Worm (Caenorhabditis elegans) whole organism, L4 larva: Measurements from ENCODE around the gene R10E11.6.

Source experiments
- F37D6.2 ChIP-seq: sonication (generic microtip); optimal IDR thresholded peaks from 2 replicates; lab custom pipeline; 2016; ENCODE audit warnings: mild to moderate bottlenecking, missing genetic modification characterization, missing compliant biosample characterization
- F49E8.2 ChIP-seq: sonication (generic microtip); optimal IDR thresholded peaks from 2 replicates; lab custom pipeline; 2016; ENCODE audit warnings: missing compliant biosample characterization, mild to moderate bottlenecking, missing genetic modification characterization, borderline replicate concordance
- Y105C5A.15 ChIP-seq: fragments of 200-800 bp; sonication (Bioruptor generic); IDR thresholded peaks from 2 replicates; pipeline ENCODE4 v1.3.6; 2022; ENCODE audit warnings: missing genetic modification characterization, missing compliant biosample characterization
- Y48G9A.11 ChIP-seq: fragments of 200-800 bp; sonication (Bioruptor generic); IDR thresholded peaks from 2 replicates; pipeline ENCODE4 v1.3.6; 2022; ENCODE audit warnings: missing genetic modification reagents, missing genetic modification characterization, missing compliant biosample characterization
- Y5F2A.4 ChIP-seq: fragments of 200-800 bp; sonication (Bioruptor generic); optimal IDR thresholded peaks from 2 replicates; lab custom pipeline; 2018; ENCODE audit warnings: mild to moderate bottlenecking, missing genetic modification characterization, missing compliant biosample characterization
- ZK546.5 ChIP-seq, 2 experiments: sonication (generic microtip); optimal IDR thresholded peaks; 2 replicates each; lab custom pipeline; 2017; ENCODE audit warnings: missing biosample characterization in 2 of 2, missing genetic modification characterization in 2 of 2
- aha-1 ChIP-seq: fragments of 150-350 bp; peaks from one replicate; lab custom pipeline; 2014; ENCODE audit warnings: missing biosample characterization, missing genetic modification characterization
- ama-1 ChIP-seq: fragments of 150-350 bp; optimal IDR thresholded peaks from 2 replicates; lab custom pipeline; 2014; ENCODE audit warnings: inconsistent platforms, mixed read lengths
- attf-4 ChIP-seq: sonication (generic microtip); optimal IDR thresholded peaks from 3 replicates; lab custom pipeline; 2017; ENCODE audit warnings: missing biosample characterization, missing genetic modification characterization
- ceh-28 ChIP-seq: fragments of 150-350 bp; optimal IDR thresholded peaks from 2 replicates; lab custom pipeline; 2014; ENCODE audit warnings: missing biosample characterization, missing genetic modification reagents, missing genetic modification characterization
- cey-2 ChIP-seq: sonication (generic microtip); optimal IDR thresholded peaks from 3 replicates; lab custom pipeline; 2017; ENCODE audit warnings: missing genetic modification characterization, mild to moderate bottlenecking, missing compliant biosample characterization, antibody characterized with exemption, borderline replicate concordance; ENCODE audit not compliant: insufficient read depth
- daf-16 ChIP-seq, 3 experiments: sonication (generic microtip); optimal IDR thresholded peaks; 2 replicates each; lab custom pipeline; 2016 to 2017; ENCODE audit warnings: missing genetic modification characterization in 3 of 3, missing genetic modification reagents in 3 of 3, mild to moderate bottlenecking in 2 of 3, missing compliant biosample characterization in 2 of 3, missing biosample characterization in 1 of 3, moderate library complexity in 1 of 3
- daf-19 ChIP-seq: fragments of 200-800 bp; sonication (Bioruptor generic); conservative IDR thresholded peaks from 2 replicates; pipeline ENCODE4 v1.3.6; 2022; ENCODE audit warnings: missing genetic modification characterization, missing compliant biosample characterization
- dmd-6 ChIP-seq: fragments of 200-800 bp; sonication (Bioruptor generic); IDR thresholded peaks from 2 replicates; pipeline ENCODE4 v1.3.6; 2022; ENCODE audit warnings: missing genetic modification reagents, missing genetic modification characterization, missing compliant biosample characterization
- dpl-1 ChIP-seq: fragments of 150-350 bp; optimal IDR thresholded peaks from 2 replicates; lab custom pipeline; 2014; ENCODE audit warnings: missing biosample characterization, missing genetic modification reagents, missing genetic modification characterization
- dve-1 ChIP-seq: sonication (generic microtip); optimal IDR thresholded peaks from 2 replicates; lab custom pipeline; 2017; ENCODE audit warnings: antibody characterized with exemption, mild to moderate bottlenecking, missing genetic modification characterization, missing compliant biosample characterization; ENCODE audit not compliant: insufficient read depth
- hmg-1.1 ChIP-seq: fragments of 200-800 bp; sonication (Bioruptor generic); IDR thresholded peaks from 2 replicates; pipeline ENCODE4 v1.3.6; 2022; ENCODE audit warnings: missing genetic modification reagents, missing genetic modification characterization, missing compliant biosample characterization
- lim-7 ChIP-seq: fragments of 200-800 bp; sonication (Bioruptor generic); IDR thresholded peaks from 2 replicates; pipeline ENCODE4 v1.3.6; 2022; ENCODE audit warnings: missing genetic modification characterization, missing compliant biosample characterization
- lin-1 ChIP-seq: fragments of 200-800 bp; sonication (Bioruptor generic); IDR thresholded peaks from 2 replicates; pipeline ENCODE4 v1.3.6; 2022; ENCODE audit warnings: missing genetic modification reagents, missing genetic modification characterization, missing compliant biosample characterization
- lin-13 ChIP-seq: fragments of 150-350 bp; optimal IDR thresholded peaks from 2 replicates; lab custom pipeline; 2014; ENCODE audit warnings: missing biosample characterization, missing genetic modification reagents, missing genetic modification characterization
- lin-38 ChIP-seq: fragments of 200-800 bp; sonication (Bioruptor generic); IDR thresholded peaks from 2 replicates; pipeline ENCODE4 v1.3.6; 2022; ENCODE audit warnings: missing genetic modification reagents, missing genetic modification characterization, missing compliant biosample characterization
- lsy-2 ChIP-seq, 2 experiments: fragments of 150-350 bp in 1 of 2; sonication (generic microtip) in 1 of 2; optimal IDR thresholded peaks; 2 replicates each; lab custom pipeline; 2014 to 2017; ENCODE audit warnings: missing biosample characterization in 2 of 2, missing genetic modification characterization in 2 of 2
- madf-9 ChIP-seq: fragments of 200-800 bp; sonication (Bioruptor generic); conservative IDR thresholded peaks from 2 replicates; pipeline ENCODE4 v1.3.6; 2022; ENCODE audit warnings: missing genetic modification reagents, missing genetic modification characterization, missing compliant biosample characterization
- mes-2 ChIP-seq: sonication (generic microtip); optimal IDR thresholded peaks from 2 replicates; lab custom pipeline; 2016; ENCODE audit warnings: missing genotype, mild to moderate bottlenecking, missing genetic modification characterization, missing compliant biosample characterization; ENCODE audit not compliant: poor library complexity, severe bottlenecking
- nhr-10 ChIP-seq: fragments of 150-350 bp; optimal IDR thresholded peaks from 2 replicates; lab custom pipeline; 2014; ENCODE audit warnings: missing biosample characterization, missing genetic modification characterization
- nhr-28 ChIP-seq: fragments of 150-350 bp; optimal IDR thresholded peaks from 2 replicates; lab custom pipeline; 2014; ENCODE audit warnings: missing biosample characterization, missing genetic modification characterization
- nhr-41 ChIP-seq: fragments of 200-800 bp; sonication (Bioruptor generic); IDR thresholded peaks from 2 replicates; pipeline ENCODE4 v1.3.6; 2022; ENCODE audit warnings: missing genetic modification reagents, missing genetic modification characterization, missing compliant biosample characterization
- nhr-6 ChIP-seq: fragments of 150-350 bp; optimal IDR thresholded peaks from 2 replicates; lab custom pipeline; 2014; ENCODE audit warnings: missing biosample characterization, missing genetic modification characterization
- pqm-1 ChIP-seq: sonication (generic microtip); optimal IDR thresholded peaks from 2 replicates; lab custom pipeline; 2017; ENCODE audit warnings: missing biosample characterization, missing genetic modification characterization
- snpc-1.2 ChIP-seq: fragments of 200-800 bp; sonication (Bioruptor generic); IDR thresholded peaks from 2 replicates; pipeline ENCODE4 v1.3.6; 2022; ENCODE audit warnings: missing genetic modification reagents, missing genetic modification characterization, missing compliant biosample characterization
- snpc-4 ChIP-seq: fragments of 150-350 bp; optimal IDR thresholded peaks from 2 replicates; lab custom pipeline; 2014; ENCODE audit warnings: missing biosample characterization, missing genetic modification characterization
- unc-130 ChIP-seq: sonication (generic microtip); optimal IDR thresholded peaks from 2 replicates; lab custom pipeline; 2016; ENCODE audit warnings: missing genetic modification reagents, missing genetic modification characterization, missing compliant biosample characterization
- unc-39 ChIP-seq: sonication (generic microtip); optimal IDR thresholded peaks from 2 replicates; lab custom pipeline; 2017; ENCODE audit warnings: missing biosample characterization, missing genetic modification characterization
- unc-62 ChIP-seq, 3 experiments: fragments of 150-350 bp in 1 of 3; sonication (generic microtip); optimal IDR thresholded peaks in 2 of 3; peaks in 1 of 3; 1 replicate in 1 of 3; 2 replicates in 2 of 3; lab custom pipeline; 2014 to 2017; ENCODE audit warnings: missing biosample characterization in 3 of 3, missing genetic modification characterization in 3 of 3, missing genetic modification reagents in 3 of 3, missing genotype in 1 of 3
- zag-1 ChIP-seq: fragments of 150-350 bp; optimal IDR thresholded peaks from 2 replicates; lab custom pipeline; 2014; ENCODE audit warnings: missing biosample characterization, missing genetic modification characterization
- zip-11 ChIP-seq: fragments of 200-800 bp; sonication (Bioruptor generic); IDR thresholded peaks from 2 replicates; pipeline ENCODE4 v1.3.6; 2022; ENCODE audit warnings: missing genetic modification characterization, missing compliant biosample characterization
- zip-2 ChIP-seq: fragments of 150-350 bp; optimal IDR thresholded peaks from 2 replicates; lab custom pipeline; 2014; ENCODE audit warnings: missing biosample characterization, missing genetic modification characterization

R10E11.6 gene

ce11 chrIII:9786776-9787175 lies 4.0 kb downstream of the R10E11.6 start (continued):
- TF ChIP-seq pqm-1 (tag; lab: Kevin White, UChicago) = peak; percentile 88
- TF ChIP-seq snpc-1.2 (GFP tag; lab: Robert Waterston, UW) = no peak
- no peak for TF ChIP-seq F49E8.2
- no peak for TF ChIP-seq lin-13 (GFP tag; lab: Kevin White, UChicago)
- peak; percentile 54 for TF ChIP-seq dve-1
- no peak for TF ChIP-seq zip-11 (GFP tag; lab: Robert Waterston, UW)
- no peak for TF ChIP-seq attf-4 (tag; lab: Kevin White, UChicago)

ce11 chrIII:9789083-9789482 lies 6.3 kb downstream of the R10E11.6 start:
- no peak for TF ChIP-seq lin-13 (GFP tag; lab: Kevin White, UChicago)
- no peak for TF ChIP-seq zag-1 (tag; lab: Kevin White, UChicago)
- TF ChIP-seq nhr-10 (tag; lab: Kevin White, UChicago) = no peak
- TF ChIP-seq lsy-2 (tag; optimal IDR thresholded peaks at IDR 0.05; lab: Kevin White, UChicago) = no peak

- TF ChIP-seq madf-9 (GFP tag; lab: Robert Waterston, UW) (no peak), daf-19 (GFP tag; lab: Robert Waterston, UW) (no peak), Y105C5A.15 (GFP tag; lab: Robert Waterston, UW) (no peak), snpc-1.2 (GFP tag; lab: Robert Waterston, UW) (no peak), ama-1 (lab: Kevin White, UChicago) (no peak), lin-1 (no peak)
Observed at ce11 chrIII:9789607-9790073, 6.8 kb downstream of the R10E11.6 start, which contains the start of gene R10E11.5. Gene R10E11.5 (minus strand): TSS chrIII:9789657.

ce11 chrIII:9793592-9794417 lies 11.0 kb downstream of the R10E11.6 start, which contains the start of the genes R10E11.9 and mcm-6:
Gene R10E11.9 (minus strand): TSS chrIII:9793642.
Gene mcm-6 (plus strand): TSS chrIII:9794367.
- peak; percentile 62 for TF ChIP-seq unc-130
- TF ChIP-seq unc-62 (GFP tag; optimal IDR thresholded peaks at IDR 0.05 in 1 of 2; lab: Kevin White, UChicago) = peak in 1 of 2 experiments; percentile 11
- no peak for TF ChIP-seq unc-62 (tag; optimal IDR thresholded peaks at IDR 0.05; lab: Kevin White, UChicago)
- TF ChIP-seq Y5F2A.4 (GFP tag; lab: Kevin White, UChicago) = no peak
- peak; percentile 79 for TF ChIP-seq dpl-1 (GFP tag; lab: Kevin White, UChicago)
- TF ChIP-seq daf-16 (GFP tag; optimal IDR thresholded peaks at IDR 0.05; lab: Kevin White, UChicago) = no peak
- TF ChIP-seq daf-16 (tag; optimal IDR thresholded peaks at IDR 0.05; lab: Kevin White, UChicago) = peak; percentile 23
- no peak for TF ChIP-seq nhr-6 (tag; lab: Kevin White, UChicago)
- peak; percentile 70 for TF ChIP-seq nhr-28 (tag; lab: Kevin White, UChicago)

ce11 chrIII:9796448-9796847 lies 13.6 kb downstream of the R10E11.6 start, which contains the start of gene srxa-10:
Gene srxa-10 (minus strand): TSS chrIII:9796548.
- no peak for TF ChIP-seq ZK546.5 (tag; optimal IDR thresholded peaks at IDR 0.05; lab: Kevin White, UChicago)
- no peak for TF ChIP-seq ama-1 (lab: Kevin White, UChicago)
- TF ChIP-seq dmd-6 (GFP tag; lab: Robert Waterston, UW) = no peak

- TF ChIP-seq lin-38 (GFP tag; lab: Robert Waterston, UW) (peak; percentile 26), F37D6.2 (no peak), daf-19 (GFP tag; lab: Robert Waterston, UW) (no peak), lim-7 (GFP tag; lab: Robert Waterston, UW) (no peak), mes-2 (tag; lab: Kevin White, UChicago) (peak; percentile 89), ceh-28 (tag; lab: Kevin White, UChicago) (no peak), aha-1 (peak; percentile 68), nhr-41 (GFP tag; lab: Robert Waterston, UW) (no peak), hmg-1.1 (0 out of 2 replicates have a peak, but pooled peaks have one; percentile 8), snpc-4 (tag; lab: Kevin White, UChicago) (no peak), daf-16 (GFP tag; optimal IDR thresholded peaks at IDR 0.05; lab: Kevin White, UChicago) (no peak), daf-16 (tag; optimal IDR thresholded peaks at IDR 0.05; lab: Kevin White, UChicago) (peak; percentile 10), zip-2 (tag; lab: Kevin White, UChicago) (no peak), Y48G9A.11 (GFP tag; lab: Robert Waterston, UW) (no peak), cey-2 (tag; lab: Kevin White, UChicago) (no peak), unc-39 (tag; lab: Kevin White, UChicago) (no peak)
Observed at ce11 chrIII:9798478-9799157, 15.8 kb downstream of the R10E11.6 start, which contains the start of gene ZK632.2. Gene ZK632.2 (plus strand): TSS chrIII:9799107.
